Fruit fly (Drosophila melanogaster): ENCODE measurements around the gene nom.
A peak's percentile ranks its signal among the peaks of the same experiment; 100 is the strongest.

Gene nom

DNA sequence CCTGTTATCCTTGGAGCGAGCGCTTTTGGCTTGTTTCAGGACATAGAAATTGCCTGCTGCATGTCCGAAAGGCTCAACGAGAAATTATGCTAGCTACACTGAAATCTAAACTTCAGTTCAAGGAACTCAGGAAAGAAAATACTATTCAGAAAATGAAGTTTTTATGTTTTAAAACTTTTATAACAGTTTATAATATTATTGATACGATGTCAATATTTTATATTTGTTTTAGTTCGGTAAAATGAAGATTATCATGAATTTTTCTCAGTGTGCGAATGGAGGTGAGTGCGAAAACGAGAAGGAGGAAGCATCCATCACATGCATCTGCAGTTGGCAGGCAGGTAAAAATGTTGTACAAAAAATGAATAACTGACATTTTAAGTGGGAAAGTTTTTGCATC lies 23.4 kb downstream of the nom start (continued):
- TF ChIP-seq HHEX (GFP tag; optimal IDR thresholded peaks at IDR 0.05): peak; percentile 7
- TF ChIP-seq eyg (GFP tag; optimal IDR thresholded peaks at IDR 0.05): no peak
- TF ChIP-seq br (optimal IDR thresholded peaks at IDR 0.05): no peak
- peak; percentile 70 for TF ChIP-seq nmo (GFP tag; optimal IDR thresholded peaks at IDR 0.05)
- no peak for TF ChIP-seq z (GFP tag; IDR thresholded peaks at IDR 0.05)
- TF ChIP-seq so (GFP tag; IDR thresholded peaks at IDR 0.05): peak; percentile 65; the same call in 2 of the 3 replicates
- peak; percentile 72 for TF ChIP-seq Ssrp (tag; optimal IDR thresholded peaks at IDR 0.05)
- peak; percentile 30; the same call in 1 of the 2 replicates for TF ChIP-seq ssp (GFP tag; IDR thresholded peaks at IDR 0.05)
- no peak for TF ChIP-seq TFAM (GFP tag; optimal IDR thresholded peaks at IDR 0.05)
- peak; percentile 37 for TF ChIP-seq ATbp (GFP tag; optimal IDR thresholded peaks at IDR 0.05)
- peak; percentile 38 for TF ChIP-seq CG3281 (GFP tag; optimal IDR thresholded peaks at IDR 0.05)
- no peak; the same call in 1 of the 2 replicates for TF ChIP-seq Ravus (GFP tag; IDR thresholded peaks at IDR 0.05)
- TF ChIP-seq BtbVII (GFP tag; optimal IDR thresholded peaks at IDR 0.05): no peak
- TF ChIP-seq sug (tag; optimal IDR thresholded peaks at IDR 0.05): no peak
- no peak for TF ChIP-seq CG7963 (GFP tag; IDR thresholded peaks at IDR 0.05; ENCODE audit: partially characterized antibody)
- TF ChIP-seq caup (GFP tag; optimal IDR thresholded peaks at IDR 0.05; ENCODE audit: severe bottlenecking): peak; percentile 2
- TF ChIP-seq CG3065 (GFP tag; optimal IDR thresholded peaks at IDR 0.05): no peak
- TF ChIP-seq fd102C (GFP tag; optimal IDR thresholded peaks at IDR 0.05): peak; percentile 25
- TF ChIP-seq CG9609 (GFP tag; optimal IDR thresholded peaks at IDR 0.05): no peak
- TF ChIP-seq gsb (GFP tag; IDR thresholded peaks at IDR 0.05): no peak
- TF ChIP-seq CG31365 (tag; optimal IDR thresholded peaks at IDR 0.05): no peak
- TF ChIP-seq GATAe (GFP tag; conservative IDR thresholded peaks at IDR 0.05): no peak
- TF ChIP-seq yki (optimal IDR thresholded peaks at IDR 0.05): no peak
- TF ChIP-seq CG17612 (GFP tag; IDR thresholded peaks at IDR 0.05): no peak
- TF ChIP-seq usp (GFP tag; optimal IDR thresholded peaks at IDR 0.05): no peak
- no peak for TF ChIP-seq ken (GFP tag; IDR thresholded peaks at IDR 0.05)
- peak; percentile 88 for TF ChIP-seq CG7271 (tag; optimal IDR thresholded peaks at IDR 0.05)
- TF ChIP-seq nerfin-1 (tag; optimal IDR thresholded peaks at IDR 0.05): no peak
- no peak for TF ChIP-seq Gsc (GFP tag; IDR thresholded peaks at IDR 0.05)
- TF ChIP-seq Fer1 (GFP tag; optimal IDR thresholded peaks at IDR 0.05): peak; percentile 49
- peak; percentile 59; the same call in 1 of the 2 replicates for TF ChIP-seq CG10959 (GFP tag; IDR thresholded peaks at IDR 0.05)
- TF ChIP-seq CG11695 (GFP tag; IDR thresholded peaks at IDR 0.05): peak; percentile 57; the same call in 2 of the 3 replicates
- TF ChIP-seq pita (GFP tag; optimal IDR thresholded peaks at IDR 0.05): no peak
- no peak for TF ChIP-seq CG10543 (GFP tag; optimal IDR thresholded peaks at IDR 0.05)
- no peak for TF ChIP-seq unc-4 (GFP tag; IDR thresholded peaks at IDR 0.05; ENCODE audit: partially characterized antibody)
- peak; percentile 76 for TF ChIP-seq PHDP (tag; optimal IDR thresholded peaks at IDR 0.05)
- TF ChIP-seq CG2678 (tag; optimal IDR thresholded peaks at IDR 0.05): peak; percentile 66
- TF ChIP-seq Rx (GFP tag; IDR thresholded peaks at IDR 0.05): no peak
- peak; percentile 82 for TF ChIP-seq Sox102F (GFP tag; optimal IDR thresholded peaks at IDR 0.05)
- TF ChIP-seq prd (optimal IDR thresholded peaks at IDR 0.05): no peak
- peak; percentile 88 for TF ChIP-seq prd (GFP tag; IDR thresholded peaks at IDR 0.05)
- TF ChIP-seq nau (GFP tag; optimal IDR thresholded peaks at IDR 0.05): no peak
- peak; percentile 59 for TF ChIP-seq lab (GFP tag; optimal IDR thresholded peaks at IDR 0.05)
- no peak for TF ChIP-seq Sin3A (optimal IDR thresholded peaks at IDR 0.05)
- TF ChIP-seq Adf1 (GFP tag; IDR thresholded peaks at IDR 0.05): no peak
- no peak for TF ChIP-seq Poxn (GFP tag; IDR thresholded peaks at IDR 0.05)
- peak; percentile 58 for TF ChIP-seq lilli (GFP tag; optimal IDR thresholded peaks at IDR 0.05)
- TF ChIP-seq mld (GFP tag; IDR thresholded peaks at IDR 0.05; ENCODE audit: partially characterized antibody): no peak
- peak; percentile 53 for TF ChIP-seq gcm (GFP tag; optimal IDR thresholded peaks at IDR 0.05)
- peak; percentile 69; the same call in 2 of the 3 replicates for TF ChIP-seq ci (GFP tag; IDR thresholded peaks at IDR 0.05)
- TF ChIP-seq slp2 (GFP tag; optimal IDR thresholded peaks at IDR 0.05): no peak
- no peak for TF ChIP-seq Aef1 (GFP tag; IDR thresholded peaks at IDR 0.05)
- no peak for TF ChIP-seq C15 (GFP tag; IDR thresholded peaks at IDR 0.05)

Data from whole organism, embryonic.